Worm (Caenorhabditis elegans) whole organism, late embryonic: Measurements from ENCODE around the gene pcp-1.

Experiments
- Y22D7AL.16 ChIP-seq: sonication (generic microtip); optimal IDR thresholded peaks from 2 replicates; lab custom pipeline; 2016; ENCODE audit warnings: missing genetic modification characterization, missing compliant biosample characterization
- ama-1 ChIP-seq: fragments of 150-350 bp; optimal IDR thresholded peaks from 2 replicates; lab custom pipeline; 2014
- ceh-2 ChIP-seq: sonication (generic microtip); optimal IDR thresholded peaks from 2 replicates; lab custom pipeline; 2016; ENCODE audit warnings: missing genotype, missing genetic modification characterization, missing compliant biosample characterization
- fkh-6 ChIP-seq: sonication (generic microtip); optimal IDR thresholded peaks from 2 replicates; lab custom pipeline; 2016; ENCODE audit warnings: missing genetic modification characterization, missing compliant biosample characterization
- lin-11 ChIP-seq: fragments of 200-800 bp; sonication (Bioruptor generic); optimal IDR thresholded peaks from 2 replicates; lab custom pipeline; 2018; ENCODE audit warnings: mild to moderate bottlenecking, missing genetic modification characterization, missing compliant biosample characterization
- pag-3 ChIP-seq: sonication (generic microtip); optimal IDR thresholded peaks from 2 replicates; lab custom pipeline; 2016; ENCODE audit warnings: missing compliant biosample characterization, missing genetic modification characterization, borderline replicate concordance
- tbx-2 ChIP-seq: sonication (generic microtip); optimal IDR thresholded peaks from 2 replicates; lab custom pipeline; 2016; ENCODE audit warnings: missing genetic modification characterization, missing compliant biosample characterization
- unc-86 ChIP-seq: sonication (generic microtip); optimal IDR thresholded peaks from 2 replicates; lab custom pipeline; 2016; ENCODE audit warnings: missing genetic modification characterization, missing compliant biosample characterization

DNA sequence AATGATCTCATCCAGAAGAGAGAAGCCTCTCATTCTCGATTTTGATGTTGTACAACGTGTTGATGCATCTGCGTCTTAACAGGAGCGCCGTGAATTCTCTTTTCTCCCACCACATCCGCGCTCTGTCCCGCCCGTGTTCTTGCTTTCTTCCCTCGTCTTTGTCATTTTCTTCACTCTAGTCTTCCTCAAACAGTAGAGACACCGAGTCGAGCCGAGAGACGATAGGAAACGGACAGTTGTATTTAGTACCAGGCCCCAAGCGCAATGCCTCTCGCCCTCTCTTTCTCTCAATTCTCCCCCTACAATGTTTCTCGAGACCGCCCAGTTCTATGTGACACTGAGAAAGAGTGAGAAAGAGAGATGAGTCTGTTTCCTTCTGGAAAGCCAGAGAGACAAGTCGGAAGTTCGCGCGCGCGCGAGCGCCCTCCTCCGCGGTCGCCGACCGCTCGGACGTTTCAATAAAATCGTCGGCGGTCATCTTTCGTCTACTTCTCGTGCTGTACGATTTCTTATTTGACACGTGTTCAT is 29.1 kb upstream of the pcp-1 start, which contains the start of gene ZK112.4:
- no peak for TF ChIP-seq ama-1 (lab: Kevin White, UChicago)
- TF ChIP-seq fkh-6 (tag; lab: Kevin White, UChicago), result no peak
- no peak for TF ChIP-seq lin-11 (tag; lab: Kevin White, UChicago)
- TF ChIP-seq unc-86 (tag; lab: Kevin White, UChicago), result no peak
- TF ChIP-seq ceh-2 (tag; lab: Kevin White, UChicago), result peak; percentile 31
- TF ChIP-seq tbx-2 (tag; lab: Kevin White, UChicago), result peak; percentile 73
- no peak for TF ChIP-seq pag-3 (tag; lab: Kevin White, UChicago)
- no peak for TF ChIP-seq Y22D7AL.16 (tag; lab: Kevin White, UChicago)
